Worm (Caenorhabditis elegans) whole organism, midembryonic: ENCODE data around the gene C55C3.7.

Experiments
- T22C8.4 ChIP-seq: fragments of 200-800 bp; sonication (Bioruptor generic); IDR thresholded peaks from 2 replicates; pipeline ENCODE4 v1.3.6; 2022; ENCODE audit warnings: missing genetic modification characterization, missing compliant biosample characterization
- cog-1 ChIP-seq: sonication (generic microtip); optimal IDR thresholded peaks from 2 replicates; lab custom pipeline; 2016; ENCODE audit warnings: missing genetic modification characterization, missing compliant biosample characterization
- flt-1 ChIP-seq: fragments of 200-800 bp; sonication (Bioruptor generic); IDR thresholded peaks from 2 replicates; pipeline ENCODE4 v1.3.6; 2022; ENCODE audit warnings: missing genetic modification characterization, missing compliant biosample characterization
- klf-2 ChIP-seq: fragments of 200-800 bp; sonication (Bioruptor generic); conservative IDR thresholded peaks from 2 replicates; pipeline ENCODE4 v1.3.6; 2022; ENCODE audit warnings: missing genetic modification reagents, missing genetic modification characterization, missing compliant biosample characterization
- med-1 ChIP-seq: sonication (generic microtip); optimal IDR thresholded peaks from 2 replicates; lab custom pipeline; 2017; ENCODE audit warnings: missing genetic modification characterization, mild to moderate bottlenecking, missing compliant biosample characterization, antibody characterized with exemption, missing genetic modification reagents; ENCODE audit not compliant: insufficient read depth
- ref-1 ChIP-seq: fragments of 200-800 bp; sonication (Bioruptor generic); conservative IDR thresholded peaks from 2 replicates; pipeline ENCODE4 v1.3.6; 2022; ENCODE audit warnings: missing genetic modification reagents, missing genetic modification characterization, missing compliant biosample characterization
- tab-1 ChIP-seq: fragments of 200-800 bp; sonication (Bioruptor generic); IDR thresholded peaks from 2 replicates; pipeline ENCODE4 v1.3.6; 2022; ENCODE audit warnings: missing genetic modification characterization, missing compliant biosample characterization
- ztf-23 ChIP-seq: fragments of 200-800 bp; sonication (Bioruptor generic); IDR thresholded peaks from 2 replicates; pipeline ENCODE4 v1.3.6; 2022; ENCODE audit warnings: missing genetic modification reagents, missing genetic modification characterization, missing compliant biosample characterization
- ztf-29 ChIP-seq: fragments of 200-800 bp; sonication (Bioruptor generic); IDR thresholded peaks from 2 replicates; pipeline ENCODE4 v1.3.6; 2022; ENCODE audit warnings: missing genetic modification reagents, missing genetic modification characterization, missing compliant biosample characterization

DNA sequence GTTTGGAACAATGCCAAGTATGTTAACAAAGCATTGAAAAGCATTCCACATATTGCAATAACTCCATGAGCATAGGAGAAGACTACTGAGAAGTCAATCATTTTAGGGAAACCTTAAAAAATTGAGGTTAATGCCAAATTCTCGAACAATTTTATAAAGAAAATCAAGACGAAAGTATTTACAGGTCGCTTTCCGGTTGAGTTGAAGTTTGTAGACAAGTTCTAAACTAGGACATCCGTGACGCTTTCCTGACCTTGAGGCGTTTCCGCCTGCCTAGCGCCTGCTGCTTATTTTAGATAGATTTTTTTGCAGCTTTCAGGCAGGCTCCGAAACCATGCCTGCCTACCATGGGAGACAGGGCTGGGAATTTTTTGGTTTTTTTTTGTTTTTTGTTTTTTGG lies 46.9 kb downstream of the C55C3.7 start, which contains the start of gene srd-13:
- no peak for TF ChIP-seq ztf-29
- no peak for TF ChIP-seq klf-2 (GFP tag; lab: Robert Waterston, UW)
- no peak for TF ChIP-seq cog-1
- no peak for TF ChIP-seq flt-1
- no peak for TF ChIP-seq ztf-23 (GFP tag; lab: Robert Waterston, UW)
- no peak for TF ChIP-seq T22C8.4 (GFP tag; lab: Robert Waterston, UW)
- TF ChIP-seq tab-1 (GFP tag; lab: Robert Waterston, UW): no peak
- TF ChIP-seq med-1 (GFP tag; lab: Kevin White, UChicago): no peak
- no peak for TF ChIP-seq ref-1
